Worm (Caenorhabditis elegans): ENCODE measurements around the gene F09B12.5.

Gene F09B12.5

DNA sequence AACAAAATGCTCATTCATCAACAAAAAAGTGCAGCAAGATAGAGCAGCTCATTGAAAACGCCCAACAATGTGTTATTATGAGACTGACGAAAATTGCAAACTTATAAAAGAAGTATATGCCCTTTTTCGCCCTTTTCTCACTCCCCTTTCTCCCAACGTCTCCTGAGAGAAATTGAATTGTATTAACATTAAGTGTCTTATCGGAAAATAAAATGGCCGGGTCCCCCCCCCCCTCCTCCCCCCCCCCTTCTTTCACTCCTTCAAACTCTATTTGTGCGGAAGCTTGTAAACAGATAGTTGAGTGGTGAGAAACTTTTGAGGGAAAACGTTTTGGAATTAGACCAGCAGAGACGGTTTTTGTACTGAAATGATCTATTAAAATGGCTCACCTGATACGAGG lies 42.2 kb downstream of the F09B12.5 start (continued):
- no peak for TF ChIP-seq arid-1 (GFP tag; conservative IDR thresholded peaks at IDR 0.05)

DNA sequence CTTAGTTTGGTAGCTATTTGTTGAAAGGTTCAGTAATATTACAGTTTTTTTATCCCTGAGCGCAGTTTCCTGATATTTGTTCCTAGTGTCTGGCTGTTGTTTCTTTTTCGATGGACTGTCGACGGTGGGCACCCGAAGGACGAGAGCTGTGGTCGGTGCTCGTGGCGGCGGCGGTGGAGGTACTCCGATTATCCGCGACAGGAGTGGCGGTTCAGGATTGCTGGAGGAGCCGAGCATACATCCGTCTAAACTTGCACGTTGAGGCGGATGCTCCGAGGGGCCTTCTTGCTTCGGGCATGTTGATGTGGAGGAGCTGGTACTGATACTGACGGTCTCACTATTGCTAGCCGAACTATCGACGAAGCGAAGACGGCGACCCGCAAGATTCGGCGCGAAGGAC lies 42.8 kb downstream of the F09B12.5 start:
- TF ChIP-seq set-16 (GFP tag; IDR thresholded peaks at IDR 0.05) (peak; percentile 86), aly-2 (tag; optimal IDR thresholded peaks at IDR 0.05) (no peak), egl-43 (GFP tag; IDR thresholded peaks at IDR 0.05) (0 out of 2 replicates have a peak, but pooled peaks have one; percentile 43), lin-38 (GFP tag; IDR thresholded peaks at IDR 0.05) (no peak), aha-1 (tag) (peak; percentile 80), mxl-2 (GFP tag; conservative IDR thresholded peaks at IDR 0.05) (no peak)

DNA sequence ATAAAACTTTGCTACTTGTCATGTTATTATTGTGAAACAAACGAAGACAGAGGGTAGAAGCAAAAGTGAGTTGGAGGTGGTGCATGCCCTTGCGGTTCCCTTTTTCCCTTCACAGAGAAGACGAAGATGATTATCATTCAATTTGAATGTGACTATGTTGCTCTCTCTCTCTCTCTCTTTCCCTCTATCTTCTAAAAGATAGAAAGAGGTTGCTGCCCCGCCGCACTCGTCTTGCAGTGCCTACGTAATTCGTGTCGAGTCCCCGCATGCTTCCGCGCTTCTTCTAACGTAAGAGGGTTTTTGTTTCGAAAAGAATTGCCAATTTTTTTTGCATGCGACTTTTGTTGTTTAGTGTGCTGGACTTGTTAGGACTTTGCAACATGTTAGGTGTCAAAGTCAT lies 43.7 kb downstream of the F09B12.5 start:
- TF ChIP-seq ztf-7 (tag; optimal IDR thresholded peaks at IDR 0.05) = no peak
- peak; percentile 45 for TF ChIP-seq fkh-10 (GFP tag; optimal IDR thresholded peaks at IDR 0.05)
- TF ChIP-seq ctbp-1 (GFP tag; IDR thresholded peaks at IDR 0.05) = peak; percentile 46; the same call in 1 of the 2 replicates
- no peak for TF ChIP-seq unc-39 (tag; optimal IDR thresholded peaks at IDR 0.05)

DNA sequence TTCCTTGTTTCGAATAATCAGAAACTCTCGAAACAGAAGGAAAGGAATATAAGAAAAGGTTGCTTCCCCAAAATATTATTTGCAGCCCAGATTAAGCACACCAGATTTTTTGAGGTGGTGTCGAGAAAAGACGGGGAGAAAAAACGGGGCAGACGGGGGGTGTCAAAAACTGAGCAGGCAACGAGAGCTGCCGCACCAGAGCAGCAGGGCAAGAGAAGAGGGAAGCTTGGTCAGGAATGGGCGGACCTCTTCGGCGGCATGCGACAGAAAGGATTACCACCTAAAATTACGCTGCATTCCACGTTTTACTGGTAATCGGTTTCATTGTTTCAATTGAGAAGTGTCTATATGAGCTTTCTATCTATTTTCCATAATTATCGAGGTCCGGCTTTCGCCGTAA lies 47.6 kb downstream of the F09B12.5 start:
- TF ChIP-seq set-16 (GFP tag; IDR thresholded peaks at IDR 0.05) = peak; percentile 73
- no peak for TF ChIP-seq spr-3 (GFP tag; optimal IDR thresholded peaks at IDR 0.05)
- no peak for TF ChIP-seq nhr-48 (tag; optimal IDR thresholded peaks at IDR 0.05)
- no peak for TF ChIP-seq daf-19 (GFP tag; conservative IDR thresholded peaks at IDR 0.05)

DNA sequence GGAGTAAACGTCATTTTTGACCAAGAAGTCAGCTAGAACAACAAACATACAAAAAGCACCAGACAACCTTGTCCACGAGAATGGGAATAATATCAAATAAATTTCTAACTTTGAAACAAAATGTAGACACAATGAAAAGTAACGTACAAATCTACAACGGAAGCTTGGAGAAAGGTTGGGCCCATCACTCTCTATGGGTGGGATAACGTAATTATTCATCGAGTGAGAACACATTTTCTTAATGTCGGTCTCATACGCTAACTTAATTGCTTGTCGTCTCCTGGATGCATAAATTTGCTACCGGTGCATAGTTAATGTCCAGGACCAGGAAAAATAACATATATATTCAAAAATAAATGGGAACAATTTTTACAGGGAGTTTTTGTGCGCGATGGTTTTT lies 48.7 kb downstream of the F09B12.5 start:
- no peak for TF ChIP-seq dmd-9 (GFP tag; IDR thresholded peaks at IDR 0.05)
- no peak for TF ChIP-seq egl-43 (GFP tag; IDR thresholded peaks at IDR 0.05)
- TF ChIP-seq fkh-10 (GFP tag; optimal IDR thresholded peaks at IDR 0.05) = no peak
- no peak for TF ChIP-seq nhr-77 (tag; optimal IDR thresholded peaks at IDR 0.05)
- TF ChIP-seq nhr-41 (GFP tag; IDR thresholded peaks at IDR 0.05) = no peak

DNA sequence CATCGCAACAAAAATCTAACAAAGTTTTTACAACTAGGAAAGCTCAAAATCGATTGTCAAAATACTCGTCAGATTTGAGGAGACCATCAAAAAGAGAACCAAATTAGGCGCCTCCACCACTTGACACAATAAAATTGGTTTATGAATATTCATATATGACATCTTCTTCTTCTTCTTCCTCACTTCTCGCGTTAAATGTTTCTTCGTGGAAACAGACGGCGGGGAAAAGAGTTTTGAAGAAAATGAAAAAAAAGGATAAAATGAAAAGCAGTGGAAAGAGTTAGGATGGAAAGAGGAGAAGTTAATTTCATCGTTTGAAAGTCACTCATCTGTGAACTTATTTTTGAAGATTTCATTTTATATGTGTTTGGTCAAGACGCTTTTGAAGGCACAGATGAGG lies 50.4 kb downstream of the F09B12.5 start:
- TF ChIP-seq dmd-9 (GFP tag; IDR thresholded peaks at IDR 0.05) = no peak
- no peak for TF ChIP-seq mxl-2 (GFP tag; conservative IDR thresholded peaks at IDR 0.05)
- TF ChIP-seq snpc-4 (tag; optimal IDR thresholded peaks at IDR 0.05) = no peak
- no peak for TF ChIP-seq Y75B8A.6 (GFP tag; IDR thresholded peaks at IDR 0.05)
- TF ChIP-seq lin-15B (tag; optimal IDR thresholded peaks at IDR 0.05) = no peak
- no peak for TF ChIP-seq F37D6.2 (tag; optimal IDR thresholded peaks at IDR 0.05)
- TF ChIP-seq unc-39 (tag; optimal IDR thresholded peaks at IDR 0.05) = no peak
- TF ChIP-seq ztf-11 (tag; optimal IDR thresholded peaks at IDR 0.05) = no peak
- no peak for TF ChIP-seq nhr-25 (tag; optimal IDR thresholded peaks at IDR 0.05; ENCODE audit: borderline replicate concordance, insufficient read depth)
- no peak for TF ChIP-seq zfp-3 (GFP tag; conservative IDR thresholded peaks at IDR 0.05)
- TF ChIP-seq lin-13 (GFP tag; optimal IDR thresholded peaks at IDR 0.05) = no peak
- TF ChIP-seq lin-29 (GFP tag; IDR thresholded peaks at IDR 0.05) = no peak
- TF ChIP-seq hlh-11 (tag; optimal IDR thresholded peaks at IDR 0.05) = no peak
- no peak for TF ChIP-seq ceh-62 (tag; optimal IDR thresholded peaks at IDR 0.05)
- TF ChIP-seq pha-4 (GFP tag; IDR thresholded peaks at IDR 0.05) = no peak
- no peak for TF ChIP-seq pha-4 (tag; optimal IDR thresholded peaks at IDR 0.05)
- no peak for TF ChIP-seq rbr-2 (tag; optimal IDR thresholded peaks at IDR 0.05)
- TF ChIP-seq lin-38 (GFP tag; IDR thresholded peaks at IDR 0.05) = no peak
